Worm (Caenorhabditis elegans): ENCODE results near the gene smk-1.

smk-1 gene

ce11 chrV:8607353-8607850, at the start of gene smk-1:
smk-1 (plus strand) TSS chrV:8607800.
- TF ChIP-seq C34F6.9 (tag; optimal IDR thresholded peaks at IDR 0.05): peak; percentile 22
- no peak for TF ChIP-seq nhr-11 (tag; optimal IDR thresholded peaks at IDR 0.05)
- TF ChIP-seq nhr-23 (tag; optimal IDR thresholded peaks at IDR 0.05): no peak
- no peak for TF ChIP-seq mab-5 (tag; optimal IDR thresholded peaks at IDR 0.05)
- no peak for TF ChIP-seq nhr-12 (tag; optimal IDR thresholded peaks at IDR 0.05)
- no peak for TF ChIP-seq dmd-4 (tag; optimal IDR thresholded peaks at IDR 0.05)
- TF ChIP-seq lin-13 (GFP tag; optimal IDR thresholded peaks at IDR 0.05): no peak
- no peak for TF ChIP-seq ceh-82 (tag; optimal IDR thresholded peaks at IDR 0.05)
- TF ChIP-seq egl-27 (tag; optimal IDR thresholded peaks at IDR 0.05): no peak
- no peak for TF ChIP-seq mbf-1 (tag; optimal IDR thresholded peaks at IDR 0.05)
- TF ChIP-seq nhr-129 (tag; optimal IDR thresholded peaks at IDR 0.05): no peak
- TF ChIP-seq Y55F3AM.14 (GFP tag; optimal IDR thresholded peaks at IDR 0.05): no peak
- no peak for TF ChIP-seq unc-62 (GFP tag; optimal IDR thresholded peaks at IDR 0.05)
- no peak for TF ChIP-seq zag-1 (tag; optimal IDR thresholded peaks at IDR 0.05)
- no peak for TF ChIP-seq skn-1 (tag; optimal IDR thresholded peaks at IDR 0.05)
- TF ChIP-seq ceh-16 (tag; optimal IDR thresholded peaks at IDR 0.05): no peak
- TF ChIP-seq lsy-2 (tag; optimal IDR thresholded peaks at IDR 0.05): no peak
- no peak for TF ChIP-seq elt-3 (tag; optimal IDR thresholded peaks at IDR 0.05)
- TF ChIP-seq aly-2 (tag; optimal IDR thresholded peaks at IDR 0.05): no peak
- no peak for TF ChIP-seq ama-1 (optimal IDR thresholded peaks at IDR 0.05)
- TF ChIP-seq sma-9 (GFP tag; optimal IDR thresholded peaks at IDR 0.05): peak; percentile 67
- no peak for TF ChIP-seq sma-9 (tag; optimal IDR thresholded peaks at IDR 0.05)
- TF ChIP-seq mdl-1 (tag; optimal IDR thresholded peaks at IDR 0.05): no peak
- no peak for TF ChIP-seq lin-39 (tag; optimal IDR thresholded peaks at IDR 0.05)
- TF ChIP-seq gmeb-1 (tag; optimal IDR thresholded peaks at IDR 0.05): peak; percentile 26
- no peak for TF ChIP-seq lin-11 (tag; optimal IDR thresholded peaks at IDR 0.05)
- no peak for TF ChIP-seq nhr-6 (tag; optimal IDR thresholded peaks at IDR 0.05)
- TF ChIP-seq nhr-21 (tag; optimal IDR thresholded peaks at IDR 0.05): peak; percentile 49
- no peak for TF ChIP-seq unc-55 (GFP tag; optimal IDR thresholded peaks at IDR 0.05)
- TF ChIP-seq ztf-1 (GFP tag; conservative IDR thresholded peaks at IDR 0.05): no peak
- TF ChIP-seq ZK546.5 (tag; optimal IDR thresholded peaks at IDR 0.05): no peak
- no peak for TF ChIP-seq peb-1 (tag; optimal IDR thresholded peaks at IDR 0.05)
- no peak for TF ChIP-seq nhr-237 (tag; optimal IDR thresholded peaks at IDR 0.05)
- no peak for TF ChIP-seq alr-1 (tag; optimal IDR thresholded peaks at IDR 0.05)
- no peak for TF ChIP-seq snpc-4 (tag; optimal IDR thresholded peaks at IDR 0.05)
- peak; percentile 22 for TF ChIP-seq blmp-1 (tag; optimal IDR thresholded peaks at IDR 0.05; ENCODE audit: insufficient read depth)
- TF ChIP-seq unc-39 (tag; optimal IDR thresholded peaks at IDR 0.05): no peak
- peak; percentile 82 for TF ChIP-seq nhr-25 (tag; optimal IDR thresholded peaks at IDR 0.05)
- TF ChIP-seq R02D3.7 (tag; optimal IDR thresholded peaks at IDR 0.05): no peak
- TF ChIP-seq elt-1 (tag; optimal IDR thresholded peaks at IDR 0.05): no peak
- peak; percentile 39 for TF ChIP-seq sma-3 (GFP tag; optimal IDR thresholded peaks at IDR 0.05)
- no peak for TF ChIP-seq nhr-10 (tag; optimal IDR thresholded peaks at IDR 0.05)
- no peak for TF ChIP-seq F13H6.1 (tag; optimal IDR thresholded peaks at IDR 0.05)
- peak; percentile 27 for TF ChIP-seq crh-2 (tag; optimal IDR thresholded peaks at IDR 0.05)
- TF ChIP-seq nhr-77 (tag; optimal IDR thresholded peaks at IDR 0.05): no peak
- peak; percentile 41 for TF ChIP-seq ztf-4 (tag; optimal IDR thresholded peaks at IDR 0.05)
- TF ChIP-seq sem-4 (tag; optimal IDR thresholded peaks at IDR 0.05): peak; percentile 17
- no peak for TF ChIP-seq ztf-11 (tag; optimal IDR thresholded peaks at IDR 0.05)
- TF ChIP-seq fos-1 (tag; optimal IDR thresholded peaks at IDR 0.05): peak; percentile 50
